Fruit fly (Drosophila melanogaster): Measurements from ENCODE around the gene Fbxl7.

Gene Fbxl7

DNA sequence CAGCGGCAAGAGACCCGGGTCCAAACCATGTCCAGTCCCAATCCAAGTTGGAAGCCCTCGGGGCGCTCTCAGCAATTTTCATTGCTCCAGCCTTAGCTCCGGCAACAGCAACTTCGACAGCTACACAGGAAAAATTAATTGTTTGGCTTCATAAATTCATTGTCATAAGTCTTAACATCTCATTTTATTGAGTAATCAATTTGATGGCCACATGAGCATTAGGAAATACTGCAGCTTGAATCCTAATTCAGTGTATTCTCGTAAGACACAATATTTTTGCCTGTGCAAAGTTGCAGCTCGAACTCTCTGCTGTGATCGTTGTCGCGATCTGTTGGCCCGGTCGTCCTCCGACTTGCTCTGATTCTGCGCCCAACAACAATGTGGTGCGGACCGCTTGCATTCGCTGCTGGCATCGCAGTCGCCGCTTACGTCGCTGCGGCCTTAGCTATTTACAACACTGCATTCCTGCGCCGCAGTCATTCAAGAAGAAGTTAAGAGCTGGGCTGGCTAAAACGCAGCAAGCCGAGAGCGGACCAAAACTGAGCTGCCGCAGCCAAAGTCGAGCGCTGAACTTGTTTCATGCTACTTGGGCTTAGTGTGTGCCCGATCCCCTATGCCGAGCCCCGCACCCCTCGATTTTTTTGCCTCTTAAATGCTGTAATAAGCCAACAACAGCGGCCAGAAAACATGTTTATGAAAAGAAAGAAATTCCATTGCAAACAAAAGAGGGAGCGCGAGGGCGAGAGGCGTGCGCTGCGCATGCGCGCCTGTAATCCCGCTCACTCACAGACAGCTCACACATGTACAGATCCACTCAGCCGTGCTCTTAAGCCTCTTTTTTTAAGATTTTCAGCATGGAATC lies 1.1 kb upstream of the Fbxl7 start (continued):
- TF ChIP-seq net (GFP tag; optimal IDR thresholded peaks at IDR 0.05) (peak; percentile 96), Sox15 (GFP tag; optimal IDR thresholded peaks at IDR 0.05) (peak; percentile 95), CG31627 (GFP tag; optimal IDR thresholded peaks at IDR 0.05) (peak; percentile 97), Blimp-1 (GFP tag; optimal IDR thresholded peaks at IDR 0.05) (peak; percentile 75), Hr39 (GFP tag; optimal IDR thresholded peaks at IDR 0.05) (peak; percentile 98), Lpt (GFP tag; optimal IDR thresholded peaks at IDR 0.05) (peak; percentile 86), Eip93F (GFP tag; optimal IDR thresholded peaks at IDR 0.05) (peak; percentile 92), Gug (GFP tag; IDR thresholded peaks at IDR 0.05) (peak; percentile 90), salr (GFP tag; optimal IDR thresholded peaks at IDR 0.05) (peak; percentile 94 to 95), CG11762 (GFP tag; optimal IDR thresholded peaks at IDR 0.05; ENCODE audit: insufficient read depth) (peak; percentile 95), CG3032 (tag; optimal IDR thresholded peaks at IDR 0.05) (peak; percentile 93), CG10631 (GFP tag; optimal IDR thresholded peaks at IDR 0.05) (peak; percentile 96), CG6808 (GFP tag; optimal IDR thresholded peaks at IDR 0.05) (peak; percentile 85), CG16779 (tag; optimal IDR thresholded peaks at IDR 0.05) (peak; percentile 91), Ets96B (tag; optimal IDR thresholded peaks at IDR 0.05) (peak; percentile 96), OdsH (GFP tag; optimal IDR thresholded peaks at IDR 0.05) (peak; percentile 97)

DNA sequence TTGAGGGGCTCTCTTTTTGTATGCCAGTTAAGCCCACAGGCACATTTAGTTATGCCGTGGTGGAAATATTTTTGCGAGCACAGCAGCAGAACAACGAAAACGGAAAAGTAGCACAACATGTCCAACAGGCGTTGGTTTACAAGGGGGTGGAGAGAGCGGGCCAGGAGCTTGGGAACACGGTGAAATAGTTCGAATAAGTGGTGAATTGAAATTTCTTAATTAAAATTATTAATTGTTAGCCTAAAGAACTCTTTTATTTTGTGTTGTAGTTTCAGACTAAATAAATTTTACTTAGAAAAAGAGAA lies 517 bp upstream of the Fbxl7 start:
- no peak for TF ChIP-seq fd59A (GFP tag; optimal IDR thresholded peaks at IDR 0.05)
- TF ChIP-seq CG32006 (GFP tag; optimal IDR thresholded peaks at IDR 0.05), result peak; percentile 28
- peak; percentile 15 for TF ChIP-seq Hr4 (GFP tag; optimal IDR thresholded peaks at IDR 0.05)
- peak; percentile 31 for TF ChIP-seq svp (GFP tag)
- TF ChIP-seq fkh (GFP tag; optimal IDR thresholded peaks at IDR 0.05), result no peak
- peak; percentile 4 for TF ChIP-seq achi (GFP tag; optimal IDR thresholded peaks at IDR 0.05)
- peak; percentile 29 for TF ChIP-seq CG10631 (GFP tag; optimal IDR thresholded peaks at IDR 0.05)
- TF ChIP-seq Sox102F (GFP tag; optimal IDR thresholded peaks at IDR 0.05), result no peak
- TF ChIP-seq Met (GFP tag; optimal IDR thresholded peaks at IDR 0.05), result no peak

DNA sequence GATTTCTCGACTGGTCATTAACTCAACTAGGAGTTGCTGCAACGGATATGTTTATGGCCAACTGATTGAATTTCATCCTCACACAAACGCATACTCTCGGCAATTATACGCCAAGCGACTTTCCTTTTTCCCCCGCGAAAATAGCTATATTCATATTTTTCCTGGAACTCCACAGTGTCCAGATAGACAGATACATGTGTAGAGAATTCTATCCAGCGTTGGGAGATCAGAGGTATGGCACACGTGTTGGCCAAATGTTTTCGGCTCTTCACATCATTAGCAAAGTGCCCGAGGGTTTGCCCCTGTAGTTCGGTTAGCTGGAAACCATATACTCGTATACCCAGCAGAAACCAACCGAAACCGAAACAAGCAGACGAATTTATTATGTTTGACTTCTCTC lies 1.0 kb downstream of the Fbxl7 start:
- TF ChIP-seq CG8319 (GFP tag; optimal IDR thresholded peaks at IDR 0.05) (no peak), Eip75B (GFP tag; optimal IDR thresholded peaks at IDR 0.05) (no peak), acj6 (GFP tag; optimal IDR thresholded peaks at IDR 0.05) (no peak), CG6163 (GFP tag; IDR thresholded peaks at IDR 0.05) (no peak), Ets96B (tag; optimal IDR thresholded peaks at IDR 0.05) (no peak), CG7368 (GFP tag; optimal IDR thresholded peaks at IDR 0.05) (no peak), CG10631 (GFP tag; optimal IDR thresholded peaks at IDR 0.05) (no peak), CG34406 (GFP tag; optimal IDR thresholded peaks at IDR 0.05) (no peak), net (GFP tag; optimal IDR thresholded peaks at IDR 0.05) (no peak), CG10669 (GFP tag; optimal IDR thresholded peaks at IDR 0.05) (no peak), CG8632 (GFP tag; optimal IDR thresholded peaks at IDR 0.05) (no peak), OdsH (GFP tag; optimal IDR thresholded peaks at IDR 0.05) (no peak), dsx (GFP tag; optimal IDR thresholded peaks at IDR 0.05; ENCODE audit: poor library complexity, severe bottlenecking) (no peak), pdm3 (GFP tag; optimal IDR thresholded peaks at IDR 0.05) (no peak), Sox15 (GFP tag; optimal IDR thresholded peaks at IDR 0.05) (no peak)
